Worm (Caenorhabditis elegans): Measurements from ENCODE around the gene sri-20.

The sri-20 gene

DNA sequence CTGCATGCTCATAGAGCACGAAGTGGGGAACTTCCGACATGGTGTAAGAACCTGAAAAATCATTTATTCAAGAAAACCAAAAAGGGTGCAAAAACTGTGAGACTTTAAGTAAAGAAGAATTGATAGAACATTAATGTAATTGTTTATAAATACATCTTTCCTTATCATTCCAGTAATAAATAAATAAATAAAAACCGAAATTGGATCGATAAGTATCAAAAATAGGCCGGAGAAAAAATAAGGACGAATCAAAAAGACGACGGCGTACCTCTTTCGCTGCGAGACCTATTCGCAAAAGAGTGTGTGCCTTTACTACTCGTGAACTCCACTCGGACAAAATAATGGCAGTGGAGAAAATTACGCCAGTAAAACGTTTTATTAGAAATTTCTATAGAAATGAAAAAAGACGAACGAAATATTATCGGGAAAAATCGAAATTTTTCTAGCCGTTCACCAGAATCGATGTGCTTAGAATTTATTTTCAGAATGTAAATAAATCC lies 15.4 kb upstream of the sri-20 start, which contains the start of gene nol-56 (continued):
- TF ChIP-seq C06A6.2 (GFP tag; conservative IDR thresholded peaks at IDR 0.05): no peak
- TF ChIP-seq ceh-40 (GFP tag; IDR thresholded peaks at IDR 0.05): no peak
- peak; percentile 24 for TF ChIP-seq K12H6.12 (tag; optimal IDR thresholded peaks at IDR 0.05)
- no peak for TF ChIP-seq F22D6.2 (tag; optimal IDR thresholded peaks at IDR 0.05)

DNA sequence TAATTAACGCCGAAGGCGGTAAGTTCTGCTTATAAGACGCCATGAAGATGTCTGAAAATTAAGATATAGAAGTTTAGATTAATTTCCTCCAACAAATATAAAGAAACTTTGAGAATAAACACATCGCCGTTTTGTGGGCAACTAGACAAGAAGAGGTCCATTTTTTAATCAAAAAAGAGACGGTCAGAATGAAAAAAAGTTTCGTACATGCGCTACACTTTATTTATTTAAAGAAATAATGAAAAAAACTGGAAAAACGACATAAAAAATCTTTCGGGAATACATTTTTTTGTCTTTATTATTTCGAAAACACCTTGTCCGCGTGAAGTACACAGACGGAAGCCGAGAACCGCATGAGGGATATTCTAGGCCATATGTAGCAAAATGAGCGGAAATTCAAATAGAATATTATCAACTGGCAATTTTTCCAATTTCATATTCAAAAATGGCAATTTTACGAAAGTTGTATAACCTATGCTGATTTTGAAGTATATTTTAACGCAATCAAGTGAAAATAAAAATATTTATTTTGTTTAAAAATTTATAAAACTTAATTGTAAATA lies 12.5 kb upstream of the sri-20 start, which contains the start of gene sluh-7:
sluh-7 (minus strand) TSS at position 51 of the 563 bp plus-strand sequence.
- TF ChIP-seq F55B11.4 (tag; optimal IDR thresholded peaks at IDR 0.05; ENCODE audit: borderline replicate concordance, insufficient read depth) (no peak), nhr-90 (tag; optimal IDR thresholded peaks at IDR 0.05) (no peak), Y95B8A.8 (GFP tag; IDR thresholded peaks at IDR 0.05) (no peak), nhr-179 (tag; optimal IDR thresholded peaks at IDR 0.05) (no peak), ztf-25 (GFP tag; IDR thresholded peaks at IDR 0.05) (no peak), hlh-26 (GFP tag; conservative IDR thresholded peaks at IDR 0.05) (no peak), mes-4 (tag; optimal IDR thresholded peaks at IDR 0.05) (no peak), C06A6.2 (GFP tag; conservative IDR thresholded peaks at IDR 0.05) (no peak), lag-1 (GFP tag; IDR thresholded peaks at IDR 0.05) (no peak), bed-1 (GFP tag; IDR thresholded peaks at IDR 0.05) (no peak), tbp1 (GFP tag; optimal IDR thresholded peaks at IDR 0.05) (peak; percentile 26), hmg-1.2 (GFP tag; IDR thresholded peaks at IDR 0.05) (peak; percentile 37; the same call in 1 of the 2 replicates), let-607 (tag; optimal IDR thresholded peaks at IDR 0.05) (peak in 1 of 2 experiments; percentile 69), lir-1 (GFP tag; conservative IDR thresholded peaks at IDR 0.05) (peak; percentile 49; the same call in 1 of the 2 replicates), ztf-26 (tag; optimal IDR thresholded peaks at IDR 0.05) (no peak), ama-1 (optimal IDR thresholded peaks at IDR 0.05) (no peak), ama-1 (GFP tag; optimal IDR thresholded peaks at IDR 0.05) (no peak), Y53G8AR.9 (GFP tag; conservative IDR thresholded peaks at IDR 0.05) (no peak), ccch-3 (GFP tag; optimal IDR thresholded peaks at IDR 0.05) (peak; percentile 40), B0035.1 (tag; optimal IDR thresholded peaks at IDR 0.05) (no peak), madf-8 (GFP tag; conservative IDR thresholded peaks at IDR 0.05) (no peak; the same call in 1 of the 2 replicates), egl-44 (GFP tag; IDR thresholded peaks at IDR 0.05) (no peak), hlh-12 (tag; optimal IDR thresholded peaks at IDR 0.05) (no peak), T07F8.4 (tag; optimal IDR thresholded peaks at IDR 0.05) (no peak), zfh-2 (GFP tag; conservative IDR thresholded peaks at IDR 0.05) (no peak), efl-1 (GFP tag; optimal IDR thresholded peaks at IDR 0.05) (peak; percentile 62), repo-1 (tag; optimal IDR thresholded peaks at IDR 0.05) (no peak), ztf-6 (GFP tag; IDR thresholded peaks at IDR 0.05) (no peak), mel-28 (tag; optimal IDR thresholded peaks at IDR 0.05; ENCODE audit: borderline replicate concordance) (no peak), nfyb-1 (GFP tag; IDR thresholded peaks at IDR 0.05) (no peak), madf-10 (tag; optimal IDR thresholded peaks at IDR 0.05) (peak; percentile 47), Y79H2A.3 (GFP tag; conservative IDR thresholded peaks at IDR 0.05) (no peak), lin-40 (tag; optimal IDR thresholded peaks at IDR 0.05) (peak; percentile 73), ekl-4 (GFP tag; IDR thresholded peaks at IDR 0.05) (peak; percentile 34; the same call in 1 of the 2 replicates), ZK185.1 (tag; optimal IDR thresholded peaks at IDR 0.05; ENCODE audit: poor library complexity, severe bottlenecking) (peak; percentile 92), pbrm-1 (GFP tag; IDR thresholded peaks at IDR 0.05) (peak; percentile 35; the same call in 1 of the 2 replicates), F49E8.2 (tag; optimal IDR thresholded peaks at IDR 0.05; ENCODE audit: insufficient read depth) (no peak), attf-5 (GFP tag; optimal IDR thresholded peaks at IDR 0.05) (no peak), attf-6 (GFP tag; IDR thresholded peaks at IDR 0.05) (no peak), F52B5.7 (tag; optimal IDR thresholded peaks at IDR 0.05) (no peak), F10E7.11 (tag; optimal IDR thresholded peaks at IDR 0.05) (no peak), madf-6 (GFP tag; IDR thresholded peaks at IDR 0.05) (peak; percentile 60; the same call in 1 of the 2 replicates), ztf-18 (tag; optimal IDR thresholded peaks at IDR 0.05) (peak; percentile 15), gei-17 (GFP tag; optimal IDR thresholded peaks at IDR 0.05) (no peak)
